Worm (Caenorhabditis elegans) whole organism, L4 larva: ENCODE measurements around the gene K05F1.10.

Experiments used
- F10B5.3 ChIP-seq: sonication (generic microtip); optimal IDR thresholded peaks from 2 replicates; lab custom pipeline; 2016; ENCODE audit warnings: mild to moderate bottlenecking, missing genetic modification characterization, missing compliant biosample characterization
- F37D6.2 ChIP-seq: sonication (generic microtip); optimal IDR thresholded peaks from 2 replicates; lab custom pipeline; 2016; ENCODE audit warnings: mild to moderate bottlenecking, missing genetic modification characterization, missing compliant biosample characterization
- F44E2.7 ChIP-seq: fragments of 200-800 bp; sonication (Bioruptor generic); IDR thresholded peaks from 2 replicates; pipeline ENCODE4 v2.1.2; 2022; ENCODE audit warnings: missing genetic modification characterization, missing compliant biosample characterization
- F49E8.2 ChIP-seq: sonication (generic microtip); optimal IDR thresholded peaks from 2 replicates; lab custom pipeline; 2016; ENCODE audit warnings: missing compliant biosample characterization, mild to moderate bottlenecking, missing genetic modification characterization, borderline replicate concordance
- T26A8.4 ChIP-seq: fragments of 200-800 bp; sonication (Bioruptor generic); IDR thresholded peaks from 2 replicates; pipeline ENCODE4 v1.3.6; 2022; ENCODE audit warnings: missing genetic modification characterization, missing compliant biosample characterization
- ZK546.5 ChIP-seq, 2 experiments: sonication (generic microtip); optimal IDR thresholded peaks; 2 replicates each; lab custom pipeline; 2017; ENCODE audit warnings: missing biosample characterization in 2 of 2, missing genetic modification characterization in 2 of 2
- ceh-82 ChIP-seq: sonication (generic microtip); optimal IDR thresholded peaks from 2 replicates; lab custom pipeline; 2017; ENCODE audit warnings: missing biosample characterization, missing genetic modification characterization
- cey-2 ChIP-seq: sonication (generic microtip); optimal IDR thresholded peaks from 3 replicates; lab custom pipeline; 2017; ENCODE audit warnings: missing genetic modification characterization, mild to moderate bottlenecking, missing compliant biosample characterization, antibody characterized with exemption, borderline replicate concordance; ENCODE audit not compliant: insufficient read depth
- daf-19 ChIP-seq: fragments of 200-800 bp; sonication (Bioruptor generic); conservative IDR thresholded peaks from 2 replicates; pipeline ENCODE4 v1.3.6; 2022; ENCODE audit warnings: missing genetic modification characterization, missing compliant biosample characterization
- daf-8 ChIP-seq: fragments of 200-800 bp; sonication (Bioruptor generic); IDR thresholded peaks from 2 replicates; pipeline ENCODE4 v1.3.6; 2022; ENCODE audit warnings: missing genetic modification characterization, missing compliant biosample characterization
- dmd-6 ChIP-seq: fragments of 200-800 bp; sonication (Bioruptor generic); IDR thresholded peaks from 2 replicates; pipeline ENCODE4 v1.3.6; 2022; ENCODE audit warnings: missing genetic modification reagents, missing genetic modification characterization, missing compliant biosample characterization
- dpl-1 ChIP-seq: fragments of 150-350 bp; optimal IDR thresholded peaks from 2 replicates; lab custom pipeline; 2014; ENCODE audit warnings: missing biosample characterization, missing genetic modification reagents, missing genetic modification characterization
- dve-1 ChIP-seq: sonication (generic microtip); optimal IDR thresholded peaks from 2 replicates; lab custom pipeline; 2017; ENCODE audit warnings: antibody characterized with exemption, mild to moderate bottlenecking, missing genetic modification characterization, missing compliant biosample characterization; ENCODE audit not compliant: insufficient read depth
- egl-43 ChIP-seq: fragments of 200-800 bp; sonication (Bioruptor generic); IDR thresholded peaks from 2 replicates; pipeline ENCODE4 v1.3.6; 2022; ENCODE audit warnings: missing genetic modification reagents, missing genetic modification characterization, missing compliant biosample characterization
- fkh-10 ChIP-seq: fragments of 150-350 bp; optimal IDR thresholded peaks from 2 replicates; lab custom pipeline; 2014; ENCODE audit warnings: missing biosample characterization, missing genetic modification reagents, missing genetic modification characterization
- fos-1 ChIP-seq: fragments of 150-350 bp; optimal IDR thresholded peaks from 2 replicates; lab custom pipeline; 2014; ENCODE audit warnings: missing biosample characterization, missing genetic modification characterization
- hif-1 ChIP-seq, 2 experiments: sonication (generic microtip); optimal IDR thresholded peaks; 2 replicates each; lab custom pipeline; 2016 to 2017; ENCODE audit warnings: missing compliant biosample characterization in 2 of 2, missing genetic modification characterization in 2 of 2, missing genetic modification reagents in 2 of 2, missing genotype in 2 of 2, mild to moderate bottlenecking in 1 of 2
- hlh-30 ChIP-seq: sonication (generic microtip); optimal IDR thresholded peaks from 2 replicates; lab custom pipeline; 2017; ENCODE audit warnings: antibody characterized with exemption, mild to moderate bottlenecking, missing genetic modification characterization, missing compliant biosample characterization; ENCODE audit not compliant: insufficient read depth
- hmg-1.1 ChIP-seq: fragments of 200-800 bp; sonication (Bioruptor generic); IDR thresholded peaks from 2 replicates; pipeline ENCODE4 v1.3.6; 2022; ENCODE audit warnings: missing genetic modification reagents, missing genetic modification characterization, missing compliant biosample characterization
- lin-1 ChIP-seq: fragments of 200-800 bp; sonication (Bioruptor generic); IDR thresholded peaks from 2 replicates; pipeline ENCODE4 v1.3.6; 2022; ENCODE audit warnings: missing genetic modification reagents, missing genetic modification characterization, missing compliant biosample characterization
- lin-38 ChIP-seq: fragments of 200-800 bp; sonication (Bioruptor generic); IDR thresholded peaks from 2 replicates; pipeline ENCODE4 v1.3.6; 2022; ENCODE audit warnings: missing genetic modification reagents, missing genetic modification characterization, missing compliant biosample characterization
- lin-39 ChIP-seq: fragments of 150-350 bp; optimal IDR thresholded peaks from 2 replicates; lab custom pipeline; 2014; ENCODE audit warnings: missing biosample characterization, missing genetic modification reagents, missing genetic modification characterization
- lir-3 ChIP-seq: sonication (generic microtip); optimal IDR thresholded peaks from 2 replicates; lab custom pipeline; 2016; ENCODE audit warnings: mild to moderate bottlenecking, missing genetic modification characterization, missing compliant biosample characterization
- mdl-1 ChIP-seq, 2 experiments: fragments of 150-350 bp in 1 of 2; sonication (generic microtip) in 1 of 2; optimal IDR thresholded peaks; 2 replicates each; lab custom pipeline; 2014 to 2017; ENCODE audit warnings: missing biosample characterization in 2 of 2, missing genetic modification characterization in 2 of 2
- mep-1 ChIP-seq: fragments of 150-350 bp; sonication (generic microtip); optimal IDR thresholded peaks from 3 replicates; lab custom pipeline; 2014; ENCODE audit warnings: missing biosample characterization, missing genetic modification characterization
- nhr-10 ChIP-seq: fragments of 150-350 bp; optimal IDR thresholded peaks from 2 replicates; lab custom pipeline; 2014; ENCODE audit warnings: missing biosample characterization, missing genetic modification characterization
- nhr-11 ChIP-seq: fragments of 150-350 bp; optimal IDR thresholded peaks from 2 replicates; lab custom pipeline; 2014; ENCODE audit warnings: missing biosample characterization, missing genetic modification characterization
- nhr-111 ChIP-seq: fragments of 200-800 bp; sonication (Bioruptor generic); optimal IDR thresholded peaks from 2 replicates; lab custom pipeline; 2018; ENCODE audit warnings: mild to moderate bottlenecking, missing genetic modification characterization, missing compliant biosample characterization
- nhr-28 ChIP-seq: fragments of 150-350 bp; optimal IDR thresholded peaks from 2 replicates; lab custom pipeline; 2014; ENCODE audit warnings: missing biosample characterization, missing genetic modification characterization
- nhr-76 ChIP-seq: fragments of 150-350 bp; optimal IDR thresholded peaks from 2 replicates; lab custom pipeline; 2014; ENCODE audit warnings: missing biosample characterization, missing genetic modification characterization
- php-3 ChIP-seq: fragments of 200-800 bp; sonication (Bioruptor generic); IDR thresholded peaks from 2 replicates; pipeline ENCODE4 v1.3.6; 2022; ENCODE audit warnings: missing genetic modification reagents, missing genetic modification characterization, missing compliant biosample characterization
- pqm-1 ChIP-seq: sonication (generic microtip); optimal IDR thresholded peaks from 2 replicates; lab custom pipeline; 2017; ENCODE audit warnings: missing biosample characterization, missing genetic modification characterization
- saeg-2 ChIP-seq: fragments of 200-800 bp; sonication (Bioruptor generic); IDR thresholded peaks from 2 replicates; pipeline ENCODE4 v1.3.6; 2022; ENCODE audit warnings: missing genetic modification reagents, missing genetic modification characterization, missing compliant biosample characterization
- sdz-12 ChIP-seq: fragments of 200-800 bp; sonication (Bioruptor generic); optimal IDR thresholded peaks from 2 replicates; lab custom pipeline; 2018; ENCODE audit warnings: mild to moderate bottlenecking, missing genetic modification characterization, missing compliant biosample characterization
- skn-1 ChIP-seq: fragments of 150-350 bp; optimal IDR thresholded peaks from 2 replicates; lab custom pipeline; 2014; ENCODE audit warnings: missing biosample characterization, missing genetic modification characterization
- snpc-1.2 ChIP-seq: fragments of 200-800 bp; sonication (Bioruptor generic); IDR thresholded peaks from 2 replicates; pipeline ENCODE4 v1.3.6; 2022; ENCODE audit warnings: missing genetic modification reagents, missing genetic modification characterization, missing compliant biosample characterization
- snpc-4 ChIP-seq: fragments of 150-350 bp; optimal IDR thresholded peaks from 2 replicates; lab custom pipeline; 2014; ENCODE audit warnings: missing biosample characterization, missing genetic modification characterization
- tag-97 ChIP-seq: fragments of 200-800 bp; sonication (Bioruptor generic); IDR thresholded peaks from 2 replicates; pipeline ENCODE4 v1.3.6; 2022; ENCODE audit warnings: missing genetic modification characterization, missing compliant biosample characterization
- tra-1 ChIP-seq: fragments of 200-800 bp; sonication (Bioruptor generic); IDR thresholded peaks from 2 replicates; pipeline ENCODE4 v1.3.6; 2022; ENCODE audit warnings: missing genetic modification reagents, missing genetic modification characterization, missing compliant biosample characterization
- unc-130 ChIP-seq: sonication (generic microtip); optimal IDR thresholded peaks from 2 replicates; lab custom pipeline; 2016; ENCODE audit warnings: missing genetic modification reagents, missing genetic modification characterization, missing compliant biosample characterization
- unc-62 ChIP-seq, 3 experiments: fragments of 150-350 bp in 1 of 3; sonication (generic microtip); optimal IDR thresholded peaks in 2 of 3; peaks in 1 of 3; 1 replicate in 1 of 3; 2 replicates in 2 of 3; lab custom pipeline; 2014 to 2017; ENCODE audit warnings: missing biosample characterization in 3 of 3, missing genetic modification characterization in 3 of 3, missing genetic modification reagents in 3 of 3, missing genotype in 1 of 3
- zip-2 ChIP-seq: fragments of 150-350 bp; optimal IDR thresholded peaks from 2 replicates; lab custom pipeline; 2014; ENCODE audit warnings: missing biosample characterization, missing genetic modification characterization

K05F1.10 gene

DNA sequence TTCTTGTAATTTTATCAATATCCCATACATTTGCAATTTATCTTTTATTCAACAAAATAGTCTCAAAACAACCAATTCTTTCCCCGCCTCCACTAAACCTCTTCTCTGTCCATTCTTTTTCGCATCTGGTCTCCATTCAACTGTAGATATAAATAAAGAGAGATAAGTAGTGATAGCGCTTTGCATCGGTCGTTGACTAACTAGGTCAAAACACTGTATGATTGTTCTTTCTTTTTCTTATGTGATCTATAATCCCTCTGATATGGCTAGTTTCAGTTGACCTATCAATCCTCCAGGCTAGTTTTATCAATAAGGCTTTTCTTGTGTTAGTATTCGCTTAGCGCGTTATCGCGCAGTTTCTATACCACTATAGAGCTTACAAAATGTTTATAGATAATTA lies 48.0 kb upstream of the K05F1.10 start:
- peak; percentile 62 for TF ChIP-seq nhr-28 (tag; lab: Kevin White, UChicago)
- no peak for TF ChIP-seq mdl-1 (tag; optimal IDR thresholded peaks at IDR 0.05; lab: Kevin White, UChicago)

DNA sequence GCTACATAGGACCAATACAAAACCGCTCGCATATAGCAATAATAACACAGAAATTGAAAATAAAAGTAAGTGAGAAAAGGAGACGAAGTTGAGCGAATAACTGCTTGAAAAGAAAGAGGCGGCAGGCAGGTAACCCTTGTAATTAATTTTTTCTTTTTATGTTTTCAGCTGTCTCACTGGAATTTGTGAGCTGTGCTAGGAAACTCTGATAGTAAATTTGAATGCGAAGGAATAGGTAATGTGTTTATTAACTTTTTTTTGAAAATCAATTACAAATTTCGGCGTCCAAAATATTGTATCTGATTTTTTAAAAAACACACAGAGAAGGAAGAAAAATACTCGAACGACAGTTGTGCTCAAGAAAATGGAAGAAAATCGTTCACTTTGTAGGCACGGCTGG lies 46.7 kb upstream of the K05F1.10 start, which contains the start of gene H41C03.2:
Gene H41C03.2 (minus strand): TSS at position 101 of the 400 bp plus-strand sequence.
- TF ChIP-seq egl-43 (no peak), unc-62 (GFP tag; optimal IDR thresholded peaks at IDR 0.05 in 1 of 2; lab: Kevin White, UChicago) (peak in 1 of 2 experiments; percentile 75), unc-62 (tag; optimal IDR thresholded peaks at IDR 0.05; lab: Kevin White, UChicago) (no peak), snpc-4 (tag; lab: Kevin White, UChicago) (no peak)
- TF ChIP-seq, all 104 proteins: peak for 1

DNA sequence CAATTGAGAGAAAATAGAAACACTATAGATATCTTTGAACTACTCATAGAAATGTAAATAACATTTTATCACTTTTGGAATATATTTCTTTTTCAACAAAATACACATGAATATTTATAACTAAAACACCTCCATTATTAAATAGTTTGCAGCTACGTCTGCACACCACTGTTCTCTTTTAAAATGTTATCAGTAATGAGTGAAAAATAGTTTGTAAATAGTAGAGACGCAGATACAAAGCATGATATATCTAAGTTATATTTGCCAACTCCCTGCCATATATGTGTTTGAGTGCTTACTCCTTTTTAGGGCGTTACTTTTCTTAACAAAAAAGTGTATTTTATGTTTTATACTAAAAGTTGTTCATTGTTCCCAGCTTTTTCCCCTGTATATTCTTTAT lies 40.9 kb upstream of the K05F1.10 start:
- no peak for TF ChIP-seq dmd-6 (GFP tag; lab: Robert Waterston, UW)
- TF ChIP-seq nhr-111, result no peak
- no peak for TF ChIP-seq zip-2
- no peak for TF ChIP-seq snpc-1.2 (GFP tag; lab: Robert Waterston, UW)
- no peak for TF ChIP-seq skn-1 (tag; lab: Kevin White, UChicago)
- TF ChIP-seq F49E8.2 (tag; lab: Kevin White, UChicago), result no peak
- peak; percentile 34 for TF ChIP-seq dve-1 (tag; lab: Kevin White, UChicago)
- TF ChIP-seq lin-1 (GFP tag; lab: Robert Waterston, UW), result no peak
- TF ChIP-seq daf-19 (GFP tag; lab: Robert Waterston, UW), result no peak
- no peak for TF ChIP-seq lir-3 (tag; lab: Kevin White, UChicago)
- TF ChIP-seq lin-39 (tag; lab: Kevin White, UChicago), result no peak
- no peak for TF ChIP-seq ceh-82 (tag; lab: Kevin White, UChicago)
- peak; percentile 12 for TF ChIP-seq pqm-1 (tag; lab: Kevin White, UChicago)
- TF ChIP-seq nhr-28 (tag; lab: Kevin White, UChicago), result peak; percentile 72
- no peak for TF ChIP-seq fkh-10 (GFP tag; lab: Kevin White, UChicago)

DNA sequence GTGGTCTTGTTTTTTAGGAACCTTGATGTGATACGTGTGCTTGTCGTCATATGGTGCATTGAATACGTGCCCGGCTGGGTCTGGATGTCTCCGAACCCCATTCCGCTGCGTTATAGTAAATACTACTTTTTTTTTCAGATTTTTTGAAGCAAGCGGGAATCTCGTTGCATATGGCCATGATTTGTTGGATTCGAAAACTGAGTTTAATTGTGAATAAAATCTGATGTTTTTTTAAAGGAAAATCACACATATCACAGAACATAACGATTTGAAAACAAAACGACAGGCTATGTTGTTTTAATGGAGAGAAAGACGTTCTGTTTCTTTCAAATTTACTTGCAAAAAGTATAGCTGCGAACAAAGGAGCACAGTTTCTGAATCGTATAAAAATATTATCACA lies 40.2 kb upstream of the K05F1.10 start, which contains the start of the genes ZK1248.17 and H41C03.3:
Gene ZK1248.17 (minus strand): TSS at position 101 of the 400 bp plus-strand sequence.
Gene H41C03.3 (plus strand): TSS at position 337 of the 400 bp plus-strand sequence.
- TF ChIP-seq tag-97 (no peak), F44E2.7 (GFP tag; lab: Robert Waterston, UW) (no peak), saeg-2 (GFP tag; lab: Robert Waterston, UW) (no peak), zip-2 (no peak), snpc-4 (tag; lab: Kevin White, UChicago) (no peak), unc-130 (GFP tag; lab: Kevin White, UChicago) (no peak), mep-1 (tag; lab: Kevin White, UChicago) (no peak), daf-8 (no peak), T26A8.4 (GFP tag; lab: Robert Waterston, UW) (no peak), fkh-10 (GFP tag; lab: Kevin White, UChicago) (no peak), F10B5.3 (tag; lab: Kevin White, UChicago) (no peak), hif-1 (tag; optimal IDR thresholded peaks at IDR 0.05; lab: Kevin White, UChicago) (no peak)

DNA sequence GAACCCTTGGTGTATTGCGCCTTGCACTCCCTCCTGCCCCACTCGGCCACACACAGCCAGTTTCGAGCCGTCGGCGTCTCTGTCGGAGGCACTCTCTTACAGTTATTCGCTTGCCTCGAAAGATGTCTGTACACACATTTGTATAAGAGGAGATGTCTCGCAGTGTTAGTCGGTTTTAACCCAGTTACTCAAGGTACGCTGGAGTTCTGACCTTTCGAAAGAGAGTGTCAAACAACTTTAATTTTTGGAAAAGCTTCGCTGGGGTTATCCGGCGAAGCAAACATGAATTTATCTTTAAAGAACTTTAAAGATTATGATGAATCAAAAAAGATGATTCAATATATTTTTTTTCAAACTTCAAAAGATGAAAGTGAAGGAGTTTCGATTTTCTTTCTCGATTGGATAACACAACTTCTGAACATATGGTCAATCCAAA lies 39.4 kb upstream of the K05F1.10 start:
- TF ChIP-seq snpc-1.2 (GFP tag; lab: Robert Waterston, UW) (peak; percentile 94), F37D6.2 (tag; lab: Kevin White, UChicago) (peak; percentile 97), tra-1 (GFP tag; lab: Robert Waterston, UW) (peak; percentile 98), sdz-12 (GFP tag; lab: Kevin White, UChicago) (peak; percentile 82), cey-2 (tag; lab: Kevin White, UChicago) (peak; percentile 89), ZK546.5 (tag; optimal IDR thresholded peaks at IDR 0.05; lab: Kevin White, UChicago) (peak; percentile 58 to 72), nhr-76 (tag; lab: Kevin White, UChicago) (peak; percentile 77), hmg-1.1 (peak; percentile 100), fos-1 (tag; lab: Kevin White, UChicago) (peak; percentile 97), zip-2 (peak; percentile 91), lin-38 (GFP tag; lab: Robert Waterston, UW) (peak; percentile 95), nhr-28 (tag; lab: Kevin White, UChicago) (peak; percentile 96), nhr-11 (tag; lab: Kevin White, UChicago) (peak; percentile 98), dpl-1 (GFP tag; lab: Kevin White, UChicago) (peak; percentile 87), nhr-10 (tag; lab: Kevin White, UChicago) (peak; percentile 93), nhr-111 (peak; percentile 89), hlh-30 (tag; lab: Kevin White, UChicago) (peak; percentile 96), php-3 (GFP tag; lab: Robert Waterston, UW) (peak; percentile 92), F10B5.3 (tag; lab: Kevin White, UChicago) (peak; percentile 95)
